Fruit fly (Drosophila melanogaster) whole organism, embryonic: Measurements from ENCODE around the gene CG9471.

Experiments used
- Abd-B ChIP-seq: fragments of 200-800 bp; sonication (Bioruptor generic); optimal IDR thresholded peaks from 2 replicates; lab custom pipeline; 2018; ENCODE audit warnings: missing biosample characterization, mild to moderate bottlenecking, missing genetic modification characterization, moderate library complexity
- Ada2b ChIP-seq: fragments of 200-800 bp; sonication (Bioruptor generic); IDR thresholded peaks from 2 replicates; pipeline ENCODE4 v1.3.6; 2022; ENCODE audit warnings: missing biosample characterization, missing genetic modification characterization
- CG12942 ChIP-seq: fragments of 200-800 bp; sonication (Bioruptor generic); optimal IDR thresholded peaks from 3 replicates; lab custom pipeline; 2016; ENCODE audit warnings: missing biosample characterization, missing genetic modification characterization
- CG13894 ChIP-seq: fragments of 200-800 bp; sonication (Bioruptor generic); optimal IDR thresholded peaks from 3 replicates; lab custom pipeline; 2018; ENCODE audit warnings: missing biosample characterization, mild to moderate bottlenecking, missing genetic modification characterization, moderate library complexity
- CG15269 ChIP-seq: fragments of 200-800 bp; sonication (Bioruptor generic); optimal IDR thresholded peaks from 2 replicates; lab custom pipeline; 2018; ENCODE audit warnings: missing biosample characterization, mild to moderate bottlenecking, missing genetic modification characterization, moderate library complexity
- CG18011 ChIP-seq: fragments of 200-800 bp; sonication (Bioruptor generic); optimal IDR thresholded peaks from 2 replicates; lab custom pipeline; 2017; ENCODE audit warnings: missing biosample characterization, missing genetic modification characterization, mild to moderate bottlenecking, moderate library complexity, missing genotype
- CG18476 ChIP-seq: fragments of 200-800 bp; sonication (Bioruptor generic); optimal IDR thresholded peaks from 2 replicates; lab custom pipeline; 2016; ENCODE audit warnings: missing biosample characterization, mild to moderate bottlenecking, missing genetic modification characterization
- CG18599 ChIP-seq: fragments of 200-800 bp; sonication (Bioruptor generic); optimal IDR thresholded peaks from 3 replicates; lab custom pipeline; 2017; ENCODE audit warnings: missing biosample characterization, missing genetic modification characterization, mild to moderate bottlenecking, moderate library complexity, missing genetic modification reagents
- CG18764 ChIP-seq: fragments of 200-800 bp; sonication (Bioruptor generic); optimal IDR thresholded peaks from 3 replicates; lab custom pipeline; 2016; ENCODE audit warnings: missing biosample characterization, missing genetic modification characterization
- CG2129 ChIP-seq: fragments of 200-800 bp; sonication (Bioruptor generic); IDR thresholded peaks from 2 replicates; pipeline ENCODE4 v1.3.6; 2022; ENCODE audit warnings: missing biosample characterization, missing genetic modification characterization; ENCODE audit not compliant: partially characterized antibody
- CG3838 ChIP-seq: fragments of 200-800 bp; sonication (Bioruptor generic); optimal IDR thresholded peaks from 3 replicates; lab custom pipeline; 2016; ENCODE audit warnings: missing biosample characterization, missing genetic modification characterization
- CG4820 ChIP-seq: fragments of 200-800 bp; sonication (Bioruptor generic); optimal IDR thresholded peaks from 3 replicates; lab custom pipeline; 2016; ENCODE audit warnings: missing biosample characterization, missing genetic modification characterization
- CG7928 ChIP-seq: fragments of 200-800 bp; sonication (Bioruptor generic); optimal IDR thresholded peaks from 2 replicates; lab custom pipeline; 2017; ENCODE audit warnings: missing biosample characterization, mild to moderate bottlenecking, missing genetic modification characterization
- CG7987 ChIP-seq: fragments of 200-800 bp; sonication (Bioruptor generic); optimal IDR thresholded peaks from 2 replicates; lab custom pipeline; 2018; ENCODE audit warnings: missing biosample characterization, mild to moderate bottlenecking, missing genetic modification characterization, moderate library complexity
- CkIIα-i1 ChIP-seq: fragments of 200-800 bp; sonication (Bioruptor generic); IDR thresholded peaks from 2 replicates; pipeline ENCODE4 v1.3.6; 2022; ENCODE audit warnings: missing biosample characterization, missing genetic modification characterization
- Dref ChIP-seq: fragments of 200-800 bp; sonication (Bioruptor generic); IDR thresholded peaks from 2 replicates; pipeline ENCODE4 v1.3.6; 2022; ENCODE audit warnings: missing biosample characterization, missing genetic modification characterization
- H15 ChIP-seq: fragments of 200-800 bp; sonication (Bioruptor generic); IDR thresholded peaks from 3 replicates; pipeline ENCODE4 v1.3.6; 2022; ENCODE audit warnings: missing biosample characterization, missing genetic modification characterization
- HLH54F ChIP-seq: fragments of 200-800 bp; sonication (Bioruptor generic); optimal IDR thresholded peaks from 3 replicates; lab custom pipeline; 2016; ENCODE audit warnings: missing biosample characterization, missing genetic modification characterization
- Hand ChIP-seq: fragments of 200-800 bp; sonication (Bioruptor generic); optimal IDR thresholded peaks from 2 replicates; lab custom pipeline; 2017; ENCODE audit warnings: mild to moderate bottlenecking, missing biosample characterization, missing genetic modification reagents, missing genetic modification characterization
- Hr51 ChIP-seq, 2 experiments: fragments of 200-800 bp; sonication (Bioruptor generic); optimal IDR thresholded peaks; 2 replicates in 1 of 2; 3 replicates in 1 of 2; lab custom pipeline; 2016 to 2018; ENCODE audit warnings: missing biosample characterization in 2 of 2, missing genetic modification characterization in 2 of 2, mild to moderate bottlenecking in 1 of 2, moderate library complexity in 1 of 2
- Kr ChIP-seq: fragments of 200-800 bp; sonication (Bioruptor generic); optimal IDR thresholded peaks from 2 replicates; lab custom pipeline; 2017; ENCODE audit warnings: missing biosample characterization, mild to moderate bottlenecking, missing genetic modification characterization
- Lhr ChIP-seq: fragments of 200-800 bp; sonication (Bioruptor generic); optimal IDR thresholded peaks from 3 replicates; lab custom pipeline; 2017; ENCODE audit warnings: mild to moderate bottlenecking, missing biosample characterization, missing genetic modification reagents, missing genetic modification characterization
- Med ChIP-seq: fragments of 200-800 bp; sonication (Bioruptor generic); peaks from one replicate; lab custom pipeline; 2016; ENCODE audit warnings: missing biosample characterization, missing genetic modification characterization, mild to moderate bottlenecking, inconsistent platforms, moderate library complexity
- Nf-YB ChIP-seq: fragments of 200-800 bp; sonication (Bioruptor generic); optimal IDR thresholded peaks from 3 replicates; lab custom pipeline; 2019; ENCODE audit warnings: missing biosample characterization, mild to moderate bottlenecking, missing genetic modification characterization, moderate library complexity
- Rfx ChIP-seq: fragments of 200-800 bp; sonication (Bioruptor generic); IDR thresholded peaks from 2 replicates; pipeline ENCODE4 v1.3.6; 2022; ENCODE audit warnings: missing biosample characterization, missing genetic modification characterization
- Six4 ChIP-seq: fragments of 200-800 bp; sonication (Bioruptor generic); optimal IDR thresholded peaks from 2 replicates; lab custom pipeline; 2016; ENCODE audit warnings: missing biosample characterization, missing genetic modification characterization
- Trl ChIP-seq, 3 experiments: fragments of >200 bp in 2 of 3; fragments of 200-800 bp in 1 of 3; sonication (Bioruptor generic) in 1 of 3; optimal IDR thresholded peaks; 2 replicates in 1 of 3; 3 replicates in 2 of 3; lab custom pipeline; 2016 to 2017; ENCODE audit warnings: missing biosample characterization in 1 of 3, missing genetic modification characterization in 1 of 3
- ac ChIP-seq: fragments of 200-800 bp; sonication (Bioruptor generic); optimal IDR thresholded peaks from 3 replicates; lab custom pipeline; 2017; ENCODE audit warnings: missing biosample characterization, mild to moderate bottlenecking, missing genetic modification characterization
- bcd ChIP-seq: fragments of 200-800 bp; sonication (Bioruptor generic); optimal IDR thresholded peaks from 2 replicates; lab custom pipeline; 2017; ENCODE audit warnings: missing biosample characterization, mild to moderate bottlenecking, missing genetic modification characterization
- ci ChIP-seq: fragments of 200-800 bp; sonication (Bioruptor generic); IDR thresholded peaks from 3 replicates; pipeline ENCODE4 v1.3.6; 2022; ENCODE audit warnings: missing biosample characterization, missing genetic modification characterization
- crp ChIP-seq, 2 experiments: fragments of 200-800 bp; sonication (Bioruptor generic); optimal IDR thresholded peaks; 2 replicates in 1 of 2; 3 replicates in 1 of 2; lab custom pipeline; 2017; ENCODE audit warnings: missing biosample characterization in 2 of 2, missing genetic modification characterization in 2 of 2, mild to moderate bottlenecking in 1 of 2, moderate library complexity in 1 of 2
- ems ChIP-seq: fragments of 200-800 bp; sonication (Bioruptor generic); optimal IDR thresholded peaks from 3 replicates; lab custom pipeline; 2016; ENCODE audit warnings: missing biosample characterization, missing genetic modification characterization
- eve ChIP-seq, 2 experiments: fragments of >200 bp; optimal IDR thresholded peaks; 2 replicates each; lab custom pipeline; 2017; ENCODE audit warnings: missing biosample characterization in 2 of 2, missing genetic modification characterization in 2 of 2
- ftz-f1 ChIP-seq: fragments of 200-800 bp; sonication (Bioruptor generic); optimal IDR thresholded peaks from 2 replicates; lab custom pipeline; 2016; ENCODE audit warnings: missing biosample characterization, missing genetic modification characterization
- gce ChIP-seq: fragments of 200-800 bp; sonication (Bioruptor generic); IDR thresholded peaks from 3 replicates; pipeline ENCODE4 v1.3.6; 2022; ENCODE audit warnings: missing biosample characterization, missing genetic modification characterization
- gsb ChIP-seq: fragments of 200-800 bp; sonication (Bioruptor generic); IDR thresholded peaks from 2 replicates; pipeline ENCODE4 v1.3.6; 2022; ENCODE audit warnings: missing biosample characterization, missing genetic modification characterization
- inv ChIP-seq: fragments of 200-800 bp; sonication (Bioruptor generic); IDR thresholded peaks from 2 replicates; pipeline ENCODE4 v1.3.6; 2022; ENCODE audit warnings: missing biosample characterization, missing genetic modification characterization; ENCODE audit not compliant: partially characterized antibody
- prd ChIP-seq, 3 experiments: fragments of >200 bp in 2 of 3; fragments of 200-800 bp in 1 of 3; sonication (Bioruptor generic) in 1 of 3; optimal IDR thresholded peaks in 2 of 3; IDR thresholded peaks in 1 of 3; 2 replicates in 2 of 3; 3 replicates in 1 of 3; pipeline versions ENCODE4 v1.3.6 to Lab custom; 2017 to 2022; ENCODE audit warnings: missing biosample characterization in 1 of 3, missing genetic modification characterization in 1 of 3
- sd ChIP-seq: fragments of 200-800 bp; sonication (Bioruptor generic); optimal IDR thresholded peaks from 3 replicates; lab custom pipeline; 2018; ENCODE audit warnings: missing biosample characterization, mild to moderate bottlenecking, missing genetic modification characterization, moderate library complexity
- sisA ChIP-seq: fragments of 200-800 bp; sonication (Bioruptor generic); IDR thresholded peaks from 2 replicates; pipeline ENCODE4 v1.3.6; 2022; ENCODE audit warnings: missing biosample characterization, missing genetic modification characterization
- slbo ChIP-seq: fragments of 200-800 bp; sonication (Bioruptor generic); IDR thresholded peaks from 2 replicates; pipeline ENCODE4 v1.3.6; 2022; ENCODE audit warnings: missing biosample characterization, missing genetic modification characterization
- tna ChIP-seq: fragments of 200-800 bp; sonication (Bioruptor generic); IDR thresholded peaks from 2 replicates; pipeline ENCODE4 v1.3.6; 2022; ENCODE audit warnings: missing biosample characterization, missing genetic modification characterization; ENCODE audit not compliant: partially characterized antibody
- trh ChIP-seq: fragments of 200-800 bp; sonication (Bioruptor generic); optimal IDR thresholded peaks from 2 replicates; lab custom pipeline; 2016; ENCODE audit warnings: missing biosample characterization, missing genetic modification characterization
- twi ChIP-seq: fragments of 200-800 bp; optimal IDR thresholded peaks from 2 replicates; lab custom pipeline; 2019; ENCODE audit warnings: missing biosample characterization, mild to moderate bottlenecking, missing genetic modification characterization, moderate library complexity
- zf30C ChIP-seq: fragments of 200-800 bp; sonication (Bioruptor generic); optimal IDR thresholded peaks from 3 replicates; lab custom pipeline; 2018; ENCODE audit warnings: missing biosample characterization, mild to moderate bottlenecking, missing genetic modification characterization

The CG9471 gene

DNA sequence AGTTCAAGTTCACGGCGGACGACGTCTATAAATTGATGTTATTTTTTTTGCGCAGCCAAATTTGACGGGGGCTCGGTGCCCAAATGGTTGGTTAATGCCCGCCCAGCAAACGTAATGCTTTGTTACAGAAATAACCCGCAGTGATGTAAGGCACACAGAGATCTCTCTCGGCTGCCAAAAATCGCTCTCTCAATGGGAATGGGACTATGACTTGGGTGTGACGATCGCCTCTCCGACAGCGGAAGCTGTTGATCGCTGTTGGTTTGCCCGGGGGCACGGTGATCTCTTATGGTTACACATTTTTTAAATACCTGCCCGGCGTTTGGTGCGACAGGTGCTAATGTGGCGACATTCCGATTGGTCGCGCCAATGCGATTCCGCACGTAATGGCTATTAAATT is 1.2 kb downstream of the CG9471 start (continued):
- TF ChIP-seq slbo (GFP tag; lab: Robert Waterston, UW) (no peak), CG18476 (GFP tag; lab: Kevin White, UChicago) (no peak), Rfx (peak; percentile 27; the same call in 1 of the 2 replicates), bcd (GFP tag; lab: Kevin White, UChicago) (no peak), ftz-f1 (GFP tag; lab: Kevin White, UChicago) (peak; percentile 37), Trl (optimal IDR thresholded peaks at IDR 0.05; lab: Kevin White, UChicago) (peak in 1 of 2 experiments; percentile 56), Trl (GFP tag; optimal IDR thresholded peaks at IDR 0.05; lab: Kevin White, UChicago) (no peak), CG13894 (no peak), CG18599 (GFP tag; lab: Kevin White, UChicago) (no peak), CG7928 (GFP tag; lab: Kevin White, UChicago) (no peak), Hr51 (GFP tag; optimal IDR thresholded peaks at IDR 0.05; lab: Kevin White, UChicago) (no peak), ac (no peak), CG18764 (GFP tag; lab: Kevin White, UChicago) (no peak), Abd-B (no peak), sd (tag; lab: Kevin White, UChicago) (peak; percentile 98), Hand (no peak)

DNA sequence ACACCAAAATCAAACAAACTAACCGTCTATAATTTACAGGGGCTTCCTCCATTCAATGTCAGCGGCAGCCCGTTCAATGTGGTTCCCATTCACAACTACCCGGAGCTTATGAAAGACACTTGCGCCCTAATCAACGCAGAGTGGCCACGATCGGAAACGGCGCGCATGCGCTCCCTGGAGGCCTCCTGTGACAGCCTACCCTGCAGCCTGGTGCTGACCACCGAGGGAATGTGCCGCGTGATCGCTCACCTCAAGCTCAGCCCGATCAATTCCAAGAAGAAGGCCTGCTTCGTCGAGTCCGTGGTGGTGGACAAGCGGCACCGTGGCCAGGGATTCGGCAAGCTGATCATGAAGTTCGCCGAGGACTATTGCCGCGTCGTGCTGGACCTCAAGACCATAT is 2.5 kb downstream of the CG9471 start, which contains the start of gene MED6:
Gene MED6, minus strand, starts transcription at position 101 of the 400 bp plus-strand sequence.
- no peak for TF ChIP-seq CG12942 (GFP tag; lab: Kevin White, UChicago)
- TF ChIP-seq Med (GFP tag; lab: Kevin White, UChicago): peak; percentile 77
- 0 out of 2 replicates have a peak, but pooled peaks have one; percentile 27 for TF ChIP-seq Dref (GFP tag; lab: Robert Waterston, UW)
- no peak for TF ChIP-seq inv (GFP tag; lab: Robert Waterston, UW)
- no peak for TF ChIP-seq sisA (GFP tag; lab: Robert Waterston, UW)
- no peak for TF ChIP-seq Kr (GFP tag; lab: Kevin White, UChicago)
- no peak for TF ChIP-seq eve (GFP tag; optimal IDR thresholded peaks at IDR 0.05; lab: Kevin White, UChicago)
- TF ChIP-seq trh (GFP tag; lab: Kevin White, UChicago): no peak
- no peak for TF ChIP-seq CG15269 (tag; lab: Kevin White, UChicago)
- TF ChIP-seq Ada2b (GFP tag; lab: Robert Waterston, UW): no peak
- no peak for TF ChIP-seq CG4820 (GFP tag; lab: Kevin White, UChicago)
- 0 out of 3 replicates have a peak, but pooled peaks have one; percentile 7 for TF ChIP-seq ci
- no peak for TF ChIP-seq prd (optimal IDR thresholded peaks at IDR 0.05; lab: Kevin White, UChicago)
- no peak for TF ChIP-seq prd (GFP tag; IDR thresholded peaks at IDR 0.05; lab: Robert Waterston, UW)
- TF ChIP-seq HLH54F (GFP tag; lab: Kevin White, UChicago): no peak
- 0 out of 2 replicates have a peak, but pooled peaks have one; percentile 26 for TF ChIP-seq gsb (GFP tag; lab: Robert Waterston, UW)
- TF ChIP-seq Nf-YB (GFP tag; lab: Kevin White, UChicago): no peak
- TF ChIP-seq gce (GFP tag; lab: Robert Waterston, UW): no peak

DNA sequence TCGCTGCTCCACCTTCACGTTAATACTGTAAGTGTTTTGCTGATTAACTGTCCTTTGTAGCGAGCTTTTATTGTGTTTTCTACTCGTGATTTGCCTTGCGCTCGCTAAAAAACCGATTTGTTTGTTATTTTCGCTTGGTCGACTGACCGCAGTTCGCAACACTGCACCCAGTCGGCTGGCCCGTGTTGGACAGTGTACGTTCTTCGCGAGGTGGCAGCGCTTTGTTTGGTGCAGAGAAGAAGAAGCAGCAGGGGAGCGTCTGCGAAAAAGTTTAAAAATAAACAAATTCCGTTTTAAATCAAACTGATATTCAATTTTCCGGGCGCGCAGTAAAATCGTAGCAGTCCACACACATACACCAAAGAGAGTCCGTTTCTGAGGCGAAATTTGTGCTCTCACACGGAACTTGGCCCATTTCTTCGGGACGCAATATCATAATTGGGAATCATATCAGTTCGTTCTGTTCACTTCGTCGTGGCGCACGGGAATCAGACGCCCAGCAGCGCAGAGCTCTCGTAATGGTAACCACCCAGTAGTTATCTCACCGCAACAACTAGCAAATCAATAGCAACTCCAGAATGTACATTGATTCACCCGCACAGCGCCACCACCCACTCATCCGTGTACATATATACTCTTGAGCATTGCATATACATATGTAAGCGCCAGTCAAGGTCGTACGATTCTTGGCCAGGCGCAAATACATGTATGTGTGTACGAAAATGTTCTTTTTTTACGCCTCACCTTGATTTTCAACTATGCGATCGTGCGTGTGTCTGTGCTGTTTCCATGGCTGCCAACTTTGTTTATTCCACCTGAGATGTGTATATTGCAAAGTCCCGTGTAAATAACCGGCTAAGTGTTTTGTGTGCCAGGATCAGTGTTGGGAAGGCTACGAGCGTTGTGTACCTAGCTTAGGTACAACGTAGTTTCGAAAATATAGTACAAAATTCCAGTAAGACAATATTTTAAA is 3.4 kb downstream of the CG9471 start, which contains the start of gene Naa80:
Gene Naa80, plus strand, starts transcription at position 215 of the 973 bp plus-strand sequence.
- TF ChIP-seq twi (tag; lab: Kevin White, UChicago) (peak; percentile 5), CG3838 (GFP tag; lab: Kevin White, UChicago) (no peak), zf30C (GFP tag; lab: Kevin White, UChicago) (no peak), crp (GFP tag; optimal IDR thresholded peaks at IDR 0.05; lab: Kevin White, UChicago) (peak in 1 of 2 experiments; percentile 45), tna (peak; percentile 48; the same call in 1 of the 2 replicates), CG2129 (no peak), CG18011 (GFP tag; lab: Kevin White, UChicago) (peak; percentile 65), CkIIα-i1 (GFP tag; lab: Robert Waterston, UW) (no peak), Lhr (GFP tag; lab: Kevin White, UChicago) (peak; percentile 16), ems (GFP tag; lab: Kevin White, UChicago) (peak; percentile 75), CG7987 (GFP tag; lab: Kevin White, UChicago) (peak; percentile 66), Six4 (peak; percentile 1), H15 (GFP tag; lab: Robert Waterston, UW) (peak; percentile 53; the same call in 1 of the 3 replicates)
